Fruit fly (Drosophila melanogaster): Measurements from ENCODE around the gene udt.

Gene udt

DNA sequence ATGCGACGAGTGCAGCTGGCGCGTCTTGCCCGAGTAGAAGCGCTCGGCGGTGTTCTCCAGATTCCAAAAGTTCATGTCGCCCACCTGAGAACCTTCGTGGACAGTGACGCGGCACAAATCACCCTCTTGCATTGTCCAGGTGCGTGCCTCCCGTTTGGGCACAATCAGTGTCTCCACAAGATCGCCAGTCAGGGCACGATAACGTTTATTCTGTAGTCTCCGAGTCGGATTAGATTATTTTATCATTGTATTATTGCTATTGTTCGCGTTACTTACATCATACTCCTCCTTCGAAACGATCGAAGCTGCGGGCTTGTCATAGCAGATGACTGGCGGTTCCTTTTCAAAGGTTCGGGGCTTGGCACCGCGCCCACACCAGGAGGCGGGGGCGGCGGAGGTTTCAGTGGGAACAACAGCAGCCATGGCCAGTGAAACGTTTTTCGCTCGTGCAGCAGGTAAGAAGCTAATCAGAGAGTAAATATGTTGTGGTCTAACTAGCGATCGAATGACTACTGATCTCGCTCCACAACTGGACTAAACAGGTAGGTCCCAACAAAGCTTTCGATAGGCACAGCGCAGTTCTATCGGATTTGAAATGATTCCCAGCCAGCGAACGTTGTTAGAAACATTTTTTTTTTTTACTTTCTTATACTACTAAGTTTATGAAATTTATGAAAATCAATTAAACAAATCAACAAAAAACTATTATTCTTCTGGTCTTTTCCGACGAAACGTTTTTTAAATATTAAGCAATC lies 10.7 kb upstream of the udt start, which contains the start of gene CG10208:
TSS of gene CG10208 (minus strand) at position 518 of the 755 bp plus-strand sequence.
- TF ChIP-seq CG17801 (GFP tag; optimal IDR thresholded peaks at IDR 0.05; ENCODE audit: partially characterized antibody), result no peak

DNA sequence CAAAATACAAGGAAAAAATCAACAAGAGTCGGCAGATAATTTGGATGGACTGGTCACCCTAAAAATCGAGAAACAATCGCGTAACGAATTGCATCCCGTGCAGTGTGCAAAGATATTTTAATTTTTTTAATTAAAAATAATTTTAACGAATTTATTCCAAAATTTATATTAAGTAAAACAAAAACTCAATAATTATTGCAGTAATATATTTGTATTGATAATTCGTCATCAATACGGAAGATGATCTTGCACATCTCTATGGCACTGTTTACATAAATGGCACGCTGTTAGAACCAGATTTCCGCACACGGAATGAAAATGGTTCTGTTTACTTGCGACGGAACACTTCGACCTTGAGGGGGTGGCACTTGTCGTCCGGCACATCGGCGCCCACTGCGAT lies 9.7 kb upstream of the udt start, which contains the start of gene tst:
TSS of gene tst (minus strand) at position 52 of the 400 bp plus-strand sequence.
- peak; percentile 94 for TF ChIP-seq CG17801 (GFP tag; optimal IDR thresholded peaks at IDR 0.05; ENCODE audit: partially characterized antibody)

DNA sequence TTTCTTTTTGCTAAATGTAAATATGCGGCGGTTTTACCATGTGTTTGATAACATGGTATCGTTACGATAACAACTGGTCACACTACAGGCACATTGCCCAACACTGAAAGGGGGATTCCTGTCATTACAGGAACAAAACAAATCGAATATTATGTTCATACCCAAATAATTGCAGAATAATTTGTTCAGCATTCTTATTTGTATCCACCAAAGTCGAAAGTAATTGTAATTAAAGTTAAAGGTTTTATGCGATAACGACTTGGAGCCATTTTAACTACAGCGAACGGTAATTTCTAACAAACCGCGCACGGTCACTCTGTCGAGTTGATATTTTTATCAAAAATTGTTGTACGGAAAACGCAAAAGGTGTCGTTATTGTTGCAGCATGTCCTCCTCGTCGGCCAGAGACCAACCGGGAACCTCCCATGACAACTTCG lies 4.4 kb upstream of the udt start, which contains the start of the genes CG10214 and CG10375:
TSS of gene CG10214 (minus strand) at position 72 of the 437 bp plus-strand sequence.
TSS of gene CG10375 (plus strand) at position 296 of the 437 bp plus-strand sequence.
- TF ChIP-seq CG17801 (GFP tag; optimal IDR thresholded peaks at IDR 0.05; ENCODE audit: partially characterized antibody), result peak; percentile 64

dm6 chr3R:23763622-23764273 lies 685 bp upstream of the udt start, which contains the start of gene Lsd-1:
Gene Lsd-1, plus strand, starts transcription at chr3R:23763857.
- no peak for TF ChIP-seq CG17801 (GFP tag; optimal IDR thresholded peaks at IDR 0.05; ENCODE audit: partially characterized antibody)

dm6 chr3R:23760219-23761018 lies 2.6 kb downstream of the udt start, which contains the start of gene SdhD:
Gene SdhD, minus strand, starts transcription at chr3R:23760600.
- peak; percentile 46 for TF ChIP-seq CG17801 (GFP tag; optimal IDR thresholded peaks at IDR 0.05; ENCODE audit: partially characterized antibody)

DNA sequence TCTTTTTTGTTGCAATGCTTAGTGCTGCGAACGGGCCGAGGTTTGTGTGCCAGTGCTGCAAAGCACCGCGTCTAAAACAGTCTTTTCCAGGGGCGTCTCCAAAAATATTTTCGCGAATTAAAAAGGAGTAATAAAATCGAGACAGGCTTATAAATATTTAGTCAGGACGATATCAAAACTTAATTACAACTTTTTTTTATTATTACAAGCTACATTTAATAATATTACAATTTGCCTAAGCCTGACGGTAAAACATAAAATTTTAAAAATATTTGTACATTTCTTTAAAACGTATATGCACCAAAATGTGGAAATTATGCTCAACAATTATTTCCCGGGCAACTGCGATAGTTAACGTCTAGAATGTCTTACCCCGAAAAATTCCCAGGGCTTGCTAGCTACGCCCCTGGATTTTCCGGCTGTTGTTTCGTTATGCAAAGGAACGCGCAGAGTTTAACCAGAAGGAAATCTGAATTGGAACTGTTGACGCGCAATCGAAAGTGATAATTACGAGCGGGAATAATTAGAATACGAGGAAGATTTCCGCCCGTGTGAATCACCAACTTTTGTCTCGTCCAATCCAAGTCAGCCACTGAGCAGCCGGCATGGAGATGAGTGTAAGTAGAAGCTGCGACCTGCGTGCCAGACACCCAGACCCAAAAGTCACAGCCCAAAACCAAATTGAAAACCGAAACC lies 5.0 kb downstream of the udt start, which contains the start of the genes PTPMT1 and Hrd3:
TSS of gene PTPMT1 (plus strand) at position 428 of the 696 bp plus-strand sequence.
TSS of gene Hrd3 (minus strand) at position 646 of the 696 bp plus-strand sequence.
- TF ChIP-seq CG17801 (GFP tag; optimal IDR thresholded peaks at IDR 0.05; ENCODE audit: partially characterized antibody), result peak; percentile 95

- TF ChIP-seq CG17801 (GFP tag; optimal IDR thresholded peaks at IDR 0.05; ENCODE audit: partially characterized antibody), result peak; percentile 59
These were observed 10.3 kb downstream of the udt start, which contains the start of the genes RanBP3 and Rpt5 for dm6 chr3R:23752728-23753127. Gene RanBP3, minus strand, starts transcription at chr3R:23752834. Gene Rpt5, plus strand, starts transcription at chr3R:23752876.

DNA sequence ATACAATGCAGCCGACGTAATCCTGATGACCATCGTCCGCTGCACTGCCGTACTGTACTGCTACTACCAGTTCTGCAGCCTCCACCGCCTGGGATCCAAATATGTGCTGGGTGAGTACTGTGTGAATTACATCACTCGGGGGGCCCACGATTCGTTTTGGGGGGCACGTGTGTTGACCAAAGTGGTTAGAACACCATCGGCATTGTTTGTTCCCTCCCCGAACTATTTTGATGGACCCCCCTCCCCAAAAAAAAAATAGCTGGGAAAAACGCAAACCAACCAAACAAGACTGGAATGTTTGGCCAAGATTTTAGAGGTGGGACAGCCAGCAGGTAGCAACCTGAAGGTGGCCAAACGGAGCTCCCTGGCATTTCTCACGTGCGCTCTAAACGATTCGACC lies 15.6 kb downstream of the udt start:
- TF ChIP-seq CG17801 (GFP tag; optimal IDR thresholded peaks at IDR 0.05; ENCODE audit: partially characterized antibody), result no peak

DNA sequence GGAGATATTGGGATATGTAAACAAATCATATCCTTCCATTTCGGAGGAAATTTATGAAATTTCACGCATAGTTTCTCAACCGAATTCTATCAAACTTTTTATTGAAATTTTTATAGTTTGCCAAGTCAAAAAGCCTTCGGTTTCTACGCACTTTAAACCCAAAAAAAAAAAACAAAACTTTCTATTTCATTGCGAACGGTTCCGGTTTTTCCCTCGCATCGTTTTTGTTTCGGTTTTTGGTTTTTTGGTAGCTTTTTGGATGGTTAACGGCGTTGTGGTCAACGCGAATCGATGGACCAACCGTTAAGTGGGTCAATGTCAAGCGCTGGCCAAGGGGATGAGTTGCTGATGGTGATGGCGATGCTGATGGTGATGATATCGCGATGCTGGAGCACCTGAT lies 22.1 kb downstream of the udt start:
- no peak for TF ChIP-seq CG17801 (GFP tag; optimal IDR thresholded peaks at IDR 0.05; ENCODE audit: partially characterized antibody)

DNA sequence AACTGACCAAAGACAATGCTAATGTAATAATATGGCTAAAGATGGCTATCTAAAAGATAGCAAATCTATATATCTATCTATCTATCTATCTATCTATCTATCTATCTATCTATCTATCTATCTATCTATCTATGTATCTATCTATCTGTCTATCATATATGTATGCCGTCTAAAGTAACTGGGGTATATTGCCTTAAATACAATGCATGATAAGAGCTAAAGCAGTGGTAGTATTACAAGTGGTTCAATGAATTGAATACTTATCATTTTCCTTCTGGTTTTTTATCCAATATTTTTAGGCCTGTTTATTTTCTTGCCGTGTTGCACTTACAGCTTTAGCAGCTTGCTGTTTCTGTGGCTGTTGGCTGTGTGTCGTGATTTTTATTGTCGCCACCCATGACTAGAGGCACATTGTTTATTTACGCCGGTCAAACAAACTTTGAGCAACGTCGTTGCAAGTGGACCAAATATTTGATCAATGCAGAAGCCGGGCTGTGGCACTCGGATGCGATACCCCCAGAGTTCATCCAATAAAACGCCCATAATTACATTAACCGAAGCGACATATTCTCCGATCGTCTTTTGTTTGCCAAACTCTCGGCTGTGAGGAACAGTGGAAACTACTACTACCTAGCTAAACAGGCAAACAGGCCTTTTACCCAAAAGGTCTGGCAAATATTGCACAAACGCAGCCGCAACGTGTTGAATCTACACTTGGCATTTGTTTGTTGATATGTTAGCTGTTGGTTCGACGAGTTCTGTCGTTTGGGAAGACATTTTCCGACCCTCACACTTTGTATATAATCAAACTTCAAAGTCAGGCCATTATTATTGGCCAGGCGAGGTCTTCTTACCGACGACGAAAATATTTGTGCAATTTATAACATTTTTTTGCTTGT lies 25.1 kb downstream of the udt start:
- TF ChIP-seq CG17801 (GFP tag; optimal IDR thresholded peaks at IDR 0.05; ENCODE audit: partially characterized antibody), result no peak

DNA sequence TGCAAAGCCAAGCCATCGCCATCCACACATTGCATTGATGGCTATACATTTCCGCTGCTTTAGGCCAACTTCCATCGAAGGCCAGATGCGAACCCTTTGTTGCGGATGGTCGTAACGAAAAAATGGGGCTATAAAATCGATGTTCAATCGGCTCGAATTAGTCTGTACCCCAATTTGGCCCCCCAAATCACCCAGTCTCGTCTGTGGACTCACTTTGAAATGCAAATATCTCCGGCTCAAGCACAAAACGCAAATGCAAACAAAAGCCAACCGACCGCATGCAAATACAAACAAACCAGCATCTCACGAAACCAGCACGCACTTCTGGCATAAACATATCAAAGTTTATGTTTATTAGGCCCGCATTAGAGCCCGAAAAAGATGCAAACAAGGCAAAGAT lies 26.7 kb downstream of the udt start:
- TF ChIP-seq CG17801 (GFP tag; optimal IDR thresholded peaks at IDR 0.05; ENCODE audit: partially characterized antibody), result no peak

dm6 chr3R:23735648-23736047 lies 27.4 kb downstream of the udt start:
- TF ChIP-seq CG17801 (GFP tag; optimal IDR thresholded peaks at IDR 0.05; ENCODE audit: partially characterized antibody), result no peak

All from ovary, adult (tissue).